Worm (Caenorhabditis elegans) whole organism, midembryonic: ENCODE data around the gene pptr-1.

Experiments
- T22C8.4 ChIP-seq: fragments of 200-800 bp; sonication (Bioruptor generic); IDR thresholded peaks from 2 replicates; pipeline ENCODE4 v1.3.6; 2022; ENCODE audit warnings: missing genetic modification characterization, missing compliant biosample characterization
- cog-1 ChIP-seq: sonication (generic microtip); optimal IDR thresholded peaks from 2 replicates; lab custom pipeline; 2016; ENCODE audit warnings: missing genetic modification characterization, missing compliant biosample characterization
- flt-1 ChIP-seq: fragments of 200-800 bp; sonication (Bioruptor generic); IDR thresholded peaks from 2 replicates; pipeline ENCODE4 v1.3.6; 2022; ENCODE audit warnings: missing genetic modification characterization, missing compliant biosample characterization
- klf-2 ChIP-seq: fragments of 200-800 bp; sonication (Bioruptor generic); conservative IDR thresholded peaks from 2 replicates; pipeline ENCODE4 v1.3.6; 2022; ENCODE audit warnings: missing genetic modification reagents, missing genetic modification characterization, missing compliant biosample characterization
- med-1 ChIP-seq: sonication (generic microtip); optimal IDR thresholded peaks from 2 replicates; lab custom pipeline; 2017; ENCODE audit warnings: missing genetic modification characterization, mild to moderate bottlenecking, missing compliant biosample characterization, antibody characterized with exemption, missing genetic modification reagents; ENCODE audit not compliant: insufficient read depth
- ref-1 ChIP-seq: fragments of 200-800 bp; sonication (Bioruptor generic); conservative IDR thresholded peaks from 2 replicates; pipeline ENCODE4 v1.3.6; 2022; ENCODE audit warnings: missing genetic modification reagents, missing genetic modification characterization, missing compliant biosample characterization
- tab-1 ChIP-seq: fragments of 200-800 bp; sonication (Bioruptor generic); IDR thresholded peaks from 2 replicates; pipeline ENCODE4 v1.3.6; 2022; ENCODE audit warnings: missing genetic modification characterization, missing compliant biosample characterization
- ztf-23 ChIP-seq: fragments of 200-800 bp; sonication (Bioruptor generic); IDR thresholded peaks from 2 replicates; pipeline ENCODE4 v1.3.6; 2022; ENCODE audit warnings: missing genetic modification reagents, missing genetic modification characterization, missing compliant biosample characterization
- ztf-29 ChIP-seq: fragments of 200-800 bp; sonication (Bioruptor generic); IDR thresholded peaks from 2 replicates; pipeline ENCODE4 v1.3.6; 2022; ENCODE audit warnings: missing genetic modification reagents, missing genetic modification characterization, missing compliant biosample characterization

DNA sequence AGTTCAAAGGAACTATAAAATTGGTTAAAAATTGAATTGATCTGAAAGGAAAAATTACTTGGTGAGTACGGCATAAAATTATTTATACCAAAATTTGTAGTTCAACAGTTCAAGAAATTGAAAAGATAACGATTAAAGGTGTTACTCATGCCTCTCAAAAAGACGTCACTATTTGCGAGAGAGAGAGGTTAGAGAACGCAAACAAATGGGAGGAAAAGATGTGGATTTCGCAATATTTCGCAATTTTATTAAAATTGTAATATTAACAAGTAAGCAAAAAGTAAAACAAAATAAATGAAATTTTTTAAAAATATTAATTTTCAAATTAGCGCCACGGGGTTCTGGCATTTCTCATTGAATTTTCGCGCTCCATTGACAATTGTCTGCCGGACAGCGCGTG lies 37.8 kb downstream of the pptr-1 start, which contains the start of gene F13A7.11:
- TF ChIP-seq flt-1 (GFP tag; lab: Robert Waterston, UW) (no peak), klf-2 (GFP tag; lab: Robert Waterston, UW) (no peak), tab-1 (GFP tag; lab: Robert Waterston, UW) (no peak), ztf-29 (GFP tag; lab: Robert Waterston, UW) (no peak), T22C8.4 (GFP tag; lab: Robert Waterston, UW) (no peak), cog-1 (tag; lab: Kevin White, UChicago) (no peak), ref-1 (GFP tag; lab: Robert Waterston, UW) (no peak), med-1 (GFP tag; lab: Kevin White, UChicago) (no peak), ztf-23 (GFP tag; lab: Robert Waterston, UW) (no peak)
